Worm (Caenorhabditis elegans) whole organism, late embryonic: Measurements from ENCODE around the gene C23G10.5.

Experiments used
- C08G9.2 ChIP-seq: sonication (generic microtip); optimal IDR thresholded peaks from 2 replicates; lab custom pipeline; 2016; ENCODE audit warnings: mild to moderate bottlenecking, missing genetic modification characterization, moderate library complexity, missing compliant biosample characterization
- K02D7.2 ChIP-seq: sonication (generic microtip); optimal IDR thresholded peaks from 2 replicates; lab custom pipeline; 2017; ENCODE audit warnings: mild to moderate bottlenecking, missing genetic modification characterization, missing compliant biosample characterization
- T23F11.4 ChIP-seq: fragments of 200-800 bp; sonication (Bioruptor generic); optimal IDR thresholded peaks from 2 replicates; lab custom pipeline; 2018; ENCODE audit warnings: mild to moderate bottlenecking, missing genetic modification characterization, missing compliant biosample characterization
- ama-1 ChIP-seq: fragments of 150-350 bp; optimal IDR thresholded peaks from 2 replicates; lab custom pipeline; 2014
- ceh-14 ChIP-seq: sonication (generic microtip); optimal IDR thresholded peaks from 2 replicates; lab custom pipeline; 2016; ENCODE audit warnings: missing genotype, missing genetic modification characterization, missing compliant biosample characterization
- ceh-18 ChIP-seq: sonication (generic microtip); optimal IDR thresholded peaks from 2 replicates; lab custom pipeline; 2016; ENCODE audit warnings: missing genetic modification characterization, missing compliant biosample characterization
- ceh-19 ChIP-seq: fragments of 200-800 bp; sonication (Bioruptor generic); optimal IDR thresholded peaks from 2 replicates; lab custom pipeline; 2018; ENCODE audit warnings: mild to moderate bottlenecking, missing genetic modification characterization, missing compliant biosample characterization
- ceh-24 ChIP-seq: sonication (generic microtip); optimal IDR thresholded peaks from 2 replicates; lab custom pipeline; 2016; ENCODE audit warnings: mild to moderate bottlenecking, missing genetic modification characterization, missing compliant biosample characterization
- ceh-30 ChIP-seq: fragments of 150-350 bp; optimal IDR thresholded peaks from 2 replicates; lab custom pipeline; 2014; ENCODE audit warnings: missing biosample characterization, missing genetic modification characterization
- ceh-31 ChIP-seq: sonication (generic microtip); optimal IDR thresholded peaks from 2 replicates; lab custom pipeline; 2016; ENCODE audit warnings: missing genetic modification characterization, missing compliant biosample characterization
- ceh-34 ChIP-seq: sonication (generic microtip); optimal IDR thresholded peaks from 2 replicates; lab custom pipeline; 2016; ENCODE audit warnings: mild to moderate bottlenecking, missing genetic modification characterization, missing compliant biosample characterization
- ceh-45 ChIP-seq: fragments of 200-800 bp; sonication (Bioruptor generic); IDR thresholded peaks from 2 replicates; pipeline ENCODE4 v1.3.6; 2022; ENCODE audit warnings: missing genetic modification reagents, missing genetic modification characterization, missing compliant biosample characterization
- ceh-48 ChIP-seq: sonication (generic microtip); optimal IDR thresholded peaks from 2 replicates; lab custom pipeline; 2016; ENCODE audit warnings: missing genetic modification characterization, inconsistent platforms, missing compliant biosample characterization
- ceh-6 ChIP-seq: fragments of 200-800 bp; sonication (Bioruptor generic); optimal IDR thresholded peaks from 2 replicates; lab custom pipeline; 2018; ENCODE audit warnings: mild to moderate bottlenecking, missing genetic modification characterization, missing compliant biosample characterization
- ceh-9 ChIP-seq: sonication (generic microtip); optimal IDR thresholded peaks from 2 replicates; lab custom pipeline; 2016; ENCODE audit warnings: mild to moderate bottlenecking, missing genetic modification characterization, inconsistent platforms, missing compliant biosample characterization
- elt-2 ChIP-seq: sonication (generic microtip); optimal IDR thresholded peaks from 2 replicates; lab custom pipeline; 2016; ENCODE audit warnings: missing genetic modification reagents, missing genetic modification characterization, missing compliant biosample characterization
- elt-4 ChIP-seq: sonication (generic microtip); optimal IDR thresholded peaks from 2 replicates; lab custom pipeline; 2016; ENCODE audit warnings: missing genetic modification characterization, missing compliant biosample characterization
- fax-1 ChIP-seq: sonication (generic microtip); optimal IDR thresholded peaks from 2 replicates; lab custom pipeline; 2016; ENCODE audit warnings: missing genotype, missing genetic modification characterization, missing compliant biosample characterization
- fkh-10 ChIP-seq: fragments of 150-350 bp; optimal IDR thresholded peaks from 2 replicates; lab custom pipeline; 2014; ENCODE audit warnings: missing biosample characterization, missing genetic modification reagents, missing genetic modification characterization
- fkh-6 ChIP-seq: sonication (generic microtip); optimal IDR thresholded peaks from 2 replicates; lab custom pipeline; 2016; ENCODE audit warnings: missing genetic modification characterization, missing compliant biosample characterization
- hlh-30 ChIP-seq: sonication (generic microtip); optimal IDR thresholded peaks from 2 replicates; lab custom pipeline; 2017; ENCODE audit warnings: antibody characterized with exemption, missing genetic modification characterization, missing compliant biosample characterization; ENCODE audit not compliant: insufficient read depth
- hlh-6 ChIP-seq: sonication (generic microtip); optimal IDR thresholded peaks from 2 replicates; lab custom pipeline; 2016; ENCODE audit warnings: missing genotype, missing genetic modification characterization, missing compliant biosample characterization
- lim-6 ChIP-seq: sonication (generic microtip); optimal IDR thresholded peaks from 2 replicates; lab custom pipeline; 2016; ENCODE audit warnings: missing genetic modification characterization, missing compliant biosample characterization
- lin-11 ChIP-seq: fragments of 200-800 bp; sonication (Bioruptor generic); optimal IDR thresholded peaks from 2 replicates; lab custom pipeline; 2018; ENCODE audit warnings: mild to moderate bottlenecking, missing genetic modification characterization, missing compliant biosample characterization
- mec-3 ChIP-seq: sonication (generic microtip); optimal IDR thresholded peaks from 2 replicates; lab custom pipeline; 2016; ENCODE audit warnings: borderline replicate concordance, missing genetic modification characterization, missing compliant biosample characterization
- nfya-1 ChIP-seq: sonication (generic microtip); optimal IDR thresholded peaks from 2 replicates; lab custom pipeline; 2017; ENCODE audit warnings: missing genetic modification characterization, mild to moderate bottlenecking, missing compliant biosample characterization, antibody characterized with exemption, moderate library complexity
- pat-9 ChIP-seq: fragments of 200-800 bp; sonication (Bioruptor generic); optimal IDR thresholded peaks from 2 replicates; lab custom pipeline; 2018; ENCODE audit warnings: mild to moderate bottlenecking, missing genetic modification characterization, moderate library complexity, missing compliant biosample characterization
- pax-1 ChIP-seq: fragments of 150-350 bp; optimal IDR thresholded peaks from 2 replicates; lab custom pipeline; 2014; ENCODE audit warnings: missing biosample characterization, missing genetic modification characterization
- pha-2 ChIP-seq: sonication (generic microtip); optimal IDR thresholded peaks from 2 replicates; lab custom pipeline; 2017; ENCODE audit warnings: mild to moderate bottlenecking, missing genetic modification characterization, missing compliant biosample characterization
- pha-4 ChIP-seq: fragments of 150-350 bp; optimal IDR thresholded peaks from 2 replicates; lab custom pipeline; 2018; ENCODE audit warnings: missing biosample characterization, missing genetic modification reagents, missing genetic modification characterization
- sox-2 ChIP-seq: fragments of 200-800 bp; sonication (Bioruptor generic); IDR thresholded peaks from 2 replicates; pipeline ENCODE4 v1.3.6; 2022; ENCODE audit warnings: missing genetic modification reagents, missing genetic modification characterization, missing compliant biosample characterization
- sox-4 ChIP-seq: sonication (generic microtip); optimal IDR thresholded peaks from 2 replicates; lab custom pipeline; 2017; ENCODE audit warnings: mild to moderate bottlenecking, missing genetic modification characterization, inconsistent platforms, missing compliant biosample characterization
- syd-9 ChIP-seq: sonication (generic microtip); optimal IDR thresholded peaks from 2 replicates; lab custom pipeline; 2016; ENCODE audit warnings: mild to moderate bottlenecking, missing genetic modification characterization, moderate library complexity, missing compliant biosample characterization
- tbx-2 ChIP-seq: sonication (generic microtip); optimal IDR thresholded peaks from 2 replicates; lab custom pipeline; 2016; ENCODE audit warnings: missing genetic modification characterization, missing compliant biosample characterization
- ttx-3 ChIP-seq: sonication (generic microtip); optimal IDR thresholded peaks from 2 replicates; lab custom pipeline; 2016; ENCODE audit warnings: missing genetic modification reagents, missing genetic modification characterization, missing compliant biosample characterization
- unc-3 ChIP-seq, 2 experiments: fragments of 200-800 bp in 1 of 2; sonication (Bioruptor generic) in 1 of 2; sonication (generic microtip) in 1 of 2; conservative IDR thresholded peaks in 1 of 2; optimal IDR thresholded peaks in 1 of 2; 2 replicates each; pipeline versions ENCODE4 v1.3.6 to Lab custom; 2016 to 2022; ENCODE audit warnings: missing compliant biosample characterization in 2 of 2, missing genetic modification characterization in 2 of 2, missing genetic modification reagents in 1 of 2
- unc-42 ChIP-seq: sonication (generic microtip); optimal IDR thresholded peaks from 2 replicates; lab custom pipeline; 2016; ENCODE audit warnings: missing genotype, missing genetic modification characterization, missing compliant biosample characterization
- unc-55 ChIP-seq: sonication (generic microtip); optimal IDR thresholded peaks from 2 replicates; lab custom pipeline; 2017; ENCODE audit warnings: missing biosample characterization, missing genetic modification reagents, missing genetic modification characterization
- unc-86 ChIP-seq: sonication (generic microtip); optimal IDR thresholded peaks from 2 replicates; lab custom pipeline; 2016; ENCODE audit warnings: missing genetic modification characterization, missing compliant biosample characterization
- zip-5 ChIP-seq: sonication (generic microtip); optimal IDR thresholded peaks from 2 replicates; lab custom pipeline; 2016; ENCODE audit warnings: missing genetic modification characterization, missing compliant biosample characterization
- ztf-16 ChIP-seq: sonication (generic microtip); optimal IDR thresholded peaks from 2 replicates; lab custom pipeline; 2017; ENCODE audit warnings: missing genetic modification characterization, missing compliant biosample characterization

The C23G10.5 gene

ce11 chrIII:6158642-6159475, 32.1 kb upstream of the C23G10.5 start, which contains the start of gene nfm-1 (continued):
- peak; percentile 77 for TF ChIP-seq ceh-48 (tag; lab: Kevin White, UChicago)
- peak; percentile 10 for TF ChIP-seq fax-1 (tag; lab: Kevin White, UChicago)
- peak; percentile 78 for TF ChIP-seq lin-11 (tag; lab: Kevin White, UChicago)
- TF ChIP-seq syd-9 (tag; lab: Kevin White, UChicago) = peak; percentile 48
- peak; percentile 79 for TF ChIP-seq ttx-3
- peak; percentile 86 for TF ChIP-seq sox-4 (tag; lab: Kevin White, UChicago)
- peak; percentile 86 for TF ChIP-seq ceh-6 (GFP tag; lab: Kevin White, UChicago)
- no peak for TF ChIP-seq ceh-18 (tag; lab: Kevin White, UChicago)
- no peak for TF ChIP-seq elt-4 (tag; lab: Kevin White, UChicago)
- peak; percentile 26 for TF ChIP-seq hlh-6 (tag; lab: Kevin White, UChicago)
- no peak for TF ChIP-seq ceh-30 (tag; lab: Kevin White, UChicago)
- TF ChIP-seq unc-86 (tag; lab: Kevin White, UChicago) = peak; percentile 68
- no peak for TF ChIP-seq pha-4 (tag; lab: Kevin White, UChicago)
- peak; percentile 32 for TF ChIP-seq ceh-24 (tag; lab: Kevin White, UChicago)
- no peak for TF ChIP-seq pax-1 (tag; lab: Kevin White, UChicago)
- TF ChIP-seq hlh-30 (tag; lab: Kevin White, UChicago) = no peak
- TF ChIP-seq unc-42 (tag; lab: Kevin White, UChicago) = peak; percentile 25
- TF ChIP-seq unc-55 (GFP tag; lab: Kevin White, UChicago) = no peak
- peak; percentile 65 for TF ChIP-seq K02D7.2 (tag; lab: Kevin White, UChicago)
- TF ChIP-seq ceh-31 (tag; lab: Kevin White, UChicago) = peak; percentile 41
- TF ChIP-seq lim-6 (tag; lab: Kevin White, UChicago) = no peak
- TF ChIP-seq ceh-45 (GFP tag; lab: Robert Waterston, UW) = peak; percentile 77
- TF ChIP-seq ceh-14 (tag; lab: Kevin White, UChicago) = peak; percentile 25
- peak; percentile 80 for TF ChIP-seq pat-9 (tag; lab: Kevin White, UChicago)
- TF ChIP-seq zip-5 (tag; lab: Kevin White, UChicago) = peak; percentile 52
- TF ChIP-seq ztf-16 (tag; lab: Kevin White, UChicago) = peak; percentile 77
- TF ChIP-seq ceh-34 = peak; percentile 19
- peak; percentile 87 for TF ChIP-seq ceh-19
- TF ChIP-seq nfya-1 = peak; percentile 63
- peak; percentile 85 for TF ChIP-seq pha-2 (tag; lab: Kevin White, UChicago)
- TF ChIP-seq ceh-9 (tag; lab: Kevin White, UChicago) = peak; percentile 73
- TF ChIP-seq ama-1 (lab: Kevin White, UChicago) = no peak
- TF ChIP-seq mec-3 (tag; lab: Kevin White, UChicago) = no peak
- peak; percentile 83 for TF ChIP-seq elt-2
- peak; percentile 76 for TF ChIP-seq T23F11.4 (GFP tag; lab: Kevin White, UChicago)
- TF ChIP-seq fkh-10 (GFP tag; lab: Kevin White, UChicago) = no peak
- TF ChIP-seq unc-3 (GFP tag; conservative IDR thresholded peaks at IDR 0.05; lab: Robert Waterston, UW) = peak; percentile 84
- TF ChIP-seq unc-3 (tag; optimal IDR thresholded peaks at IDR 0.05; lab: Kevin White, UChicago) = peak; percentile 83
- TF ChIP-seq tbx-2 = peak; percentile 58
- peak; percentile 77 for TF ChIP-seq sox-2 (GFP tag; lab: Robert Waterston, UW)

- TF ChIP-seq ceh-34 (no peak), C08G9.2 (tag; lab: Kevin White, UChicago) (no peak), fkh-6 (tag; lab: Kevin White, UChicago) (no peak)
Observed at ce11 chrIII:6163381-6163780, 27.5 kb upstream of the C23G10.5 start.
